Fruit fly (Drosophila melanogaster): Measurements from ENCODE around the gene CG6847.
A peak's percentile ranks its signal among the peaks of the same experiment; 100 is the strongest.

The CG6847 gene

dm6 chrX:17879211-17879897 lies 31.9 kb upstream of the CG6847 start:
- TF ChIP-seq CG32264 (GFP tag; optimal IDR thresholded peaks at IDR 0.05) (no peak), pan (optimal IDR thresholded peaks at IDR 0.05) (no peak), Sp1 (GFP tag; optimal IDR thresholded peaks at IDR 0.05) (peak; percentile 71), tai (GFP tag; optimal IDR thresholded peaks at IDR 0.05) (no peak), brk (GFP tag; optimal IDR thresholded peaks at IDR 0.05) (no peak), Myc (optimal IDR thresholded peaks at IDR 0.05) (no peak), sv (GFP tag; optimal IDR thresholded peaks at IDR 0.05) (no peak), usp (GFP tag; optimal IDR thresholded peaks at IDR 0.05) (no peak), Hr78 (GFP tag; optimal IDR thresholded peaks at IDR 0.05) (no peak), rgr (GFP tag; optimal IDR thresholded peaks at IDR 0.05) (peak; percentile 54), br (GFP tag; optimal IDR thresholded peaks at IDR 0.05) (peak; percentile 33), foxo (GFP tag; optimal IDR thresholded peaks at IDR 0.05) (peak in 1 of 2 experiments; percentile 62), Dfd (GFP tag; optimal IDR thresholded peaks at IDR 0.05) (no peak), Rel (GFP tag; optimal IDR thresholded peaks at IDR 0.05) (peak; percentile 41), Rel (tag; optimal IDR thresholded peaks at IDR 0.05) (no peak), Abd-B (GFP tag; optimal IDR thresholded peaks at IDR 0.05) (no peak), dmrt93B (GFP tag; optimal IDR thresholded peaks at IDR 0.05) (peak; percentile 49), jim (GFP tag; optimal IDR thresholded peaks at IDR 0.05) (no peak), GATAd (GFP tag; optimal IDR thresholded peaks at IDR 0.05) (no peak), psq (GFP tag; optimal IDR thresholded peaks at IDR 0.05) (peak; percentile 53), Jra (GFP tag; optimal IDR thresholded peaks at IDR 0.05) (peak; percentile 40), CG9705 (GFP tag; optimal IDR thresholded peaks at IDR 0.05) (peak; percentile 37), sage (GFP tag; optimal IDR thresholded peaks at IDR 0.05) (peak; percentile 41), HLH106 (tag; optimal IDR thresholded peaks at IDR 0.05) (peak; percentile 62), Mio (GFP tag; optimal IDR thresholded peaks at IDR 0.05) (no peak), lola (GFP tag; optimal IDR thresholded peaks at IDR 0.05) (no peak), CrebA (GFP tag; optimal IDR thresholded peaks at IDR 0.05; ENCODE audit: borderline replicate concordance) (peak; percentile 7), dsf (GFP tag; optimal IDR thresholded peaks at IDR 0.05; ENCODE audit: borderline replicate concordance) (no peak), Dif (GFP tag; optimal IDR thresholded peaks at IDR 0.05; ENCODE audit: partially characterized antibody) (no peak), dl (GFP tag; optimal IDR thresholded peaks at IDR 0.05; ENCODE audit: insufficient read depth in 1 of 2, partially characterized antibody in 2 of 2) (no peak), Vsx2 (GFP tag; optimal IDR thresholded peaks at IDR 0.05; ENCODE audit: partially characterized antibody) (no peak), woc (GFP tag; optimal IDR thresholded peaks at IDR 0.05) (peak; percentile 38), Hnf4 (GFP tag; optimal IDR thresholded peaks at IDR 0.05) (peak; percentile 42), fru (GFP tag; optimal IDR thresholded peaks at IDR 0.05) (peak; percentile 45), ey (GFP tag; optimal IDR thresholded peaks at IDR 0.05) (peak; percentile 34), N (GFP tag; optimal IDR thresholded peaks at IDR 0.05) (no peak), h (GFP tag; optimal IDR thresholded peaks at IDR 0.05) (peak; percentile 44), Hr83 (GFP tag; optimal IDR thresholded peaks at IDR 0.05; ENCODE audit: poor library complexity, severe bottlenecking) (no peak), OdsH (GFP tag; optimal IDR thresholded peaks at IDR 0.05) (peak; percentile 21)

DNA sequence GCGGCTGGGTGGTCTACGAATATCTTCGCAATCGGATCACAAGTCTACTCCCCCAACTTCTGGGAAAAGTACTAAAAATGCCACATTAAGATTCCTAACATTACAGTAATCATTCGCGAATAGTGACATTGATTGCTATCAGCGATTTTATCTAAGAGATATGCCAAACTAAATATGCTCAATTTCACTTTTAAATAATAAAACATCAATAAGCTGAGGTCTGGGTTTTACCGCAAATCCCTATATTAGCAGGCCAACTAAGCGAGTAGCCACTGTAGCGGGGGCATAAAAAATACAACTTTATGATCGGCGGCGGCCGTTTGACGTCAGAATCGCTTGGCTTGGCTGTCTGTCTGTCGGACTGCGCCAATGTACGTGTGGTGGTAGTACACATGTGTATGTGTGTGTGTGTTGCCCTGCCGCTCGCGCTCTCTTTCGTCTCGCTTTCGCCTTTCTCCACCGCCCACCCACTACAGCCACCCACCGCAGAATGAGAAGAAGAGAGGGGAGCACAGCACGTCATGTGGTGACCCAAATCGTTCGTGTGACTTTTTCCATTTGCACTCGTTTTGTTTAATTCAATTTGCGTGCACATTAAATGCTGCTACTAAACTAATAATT lies 30.9 kb upstream of the CG6847 start:
- TF ChIP-seq brk (GFP tag; optimal IDR thresholded peaks at IDR 0.05) (peak; percentile 80), jim (GFP tag; optimal IDR thresholded peaks at IDR 0.05) (peak; percentile 50), OdsH (GFP tag; optimal IDR thresholded peaks at IDR 0.05) (peak; percentile 96), Vsx2 (GFP tag; optimal IDR thresholded peaks at IDR 0.05; ENCODE audit: partially characterized antibody) (no peak), GATAd (GFP tag; optimal IDR thresholded peaks at IDR 0.05) (peak; percentile 84), br (GFP tag; optimal IDR thresholded peaks at IDR 0.05) (peak; percentile 97), Jra (GFP tag; optimal IDR thresholded peaks at IDR 0.05) (peak; percentile 93), CG9705 (GFP tag; optimal IDR thresholded peaks at IDR 0.05) (peak; percentile 86), dl (GFP tag; optimal IDR thresholded peaks at IDR 0.05; ENCODE audit: insufficient read depth in 1 of 2, partially characterized antibody in 2 of 2) (peak in 1 of 2 experiments; percentile 34), Hr83 (GFP tag; optimal IDR thresholded peaks at IDR 0.05; ENCODE audit: poor library complexity, severe bottlenecking) (peak; percentile 74), Dfd (GFP tag; optimal IDR thresholded peaks at IDR 0.05) (no peak), pan (optimal IDR thresholded peaks at IDR 0.05) (no peak), CG32264 (GFP tag; optimal IDR thresholded peaks at IDR 0.05) (peak; percentile 95), Dif (GFP tag; optimal IDR thresholded peaks at IDR 0.05; ENCODE audit: partially characterized antibody) (no peak), psq (GFP tag; optimal IDR thresholded peaks at IDR 0.05) (peak; percentile 92), woc (GFP tag; optimal IDR thresholded peaks at IDR 0.05) (peak; percentile 92), sage (GFP tag; optimal IDR thresholded peaks at IDR 0.05) (peak; percentile 57), Sp1 (GFP tag; optimal IDR thresholded peaks at IDR 0.05) (peak; percentile 96), ey (GFP tag; optimal IDR thresholded peaks at IDR 0.05) (peak; percentile 98), Rel (GFP tag; optimal IDR thresholded peaks at IDR 0.05) (peak; percentile 51), Rel (tag; optimal IDR thresholded peaks at IDR 0.05) (peak; percentile 89), Mio (GFP tag; optimal IDR thresholded peaks at IDR 0.05) (peak; percentile 84), dsf (GFP tag; optimal IDR thresholded peaks at IDR 0.05; ENCODE audit: borderline replicate concordance) (peak; percentile 80), foxo (GFP tag; optimal IDR thresholded peaks at IDR 0.05) (peak; percentile 92 to 98), tai (GFP tag; optimal IDR thresholded peaks at IDR 0.05) (peak; percentile 93), CrebA (GFP tag; optimal IDR thresholded peaks at IDR 0.05; ENCODE audit: borderline replicate concordance) (peak; percentile 83), sv (GFP tag; optimal IDR thresholded peaks at IDR 0.05) (peak; percentile 92), dmrt93B (GFP tag; optimal IDR thresholded peaks at IDR 0.05) (peak; percentile 89), Hnf4 (GFP tag; optimal IDR thresholded peaks at IDR 0.05) (peak; percentile 97), rgr (GFP tag; optimal IDR thresholded peaks at IDR 0.05) (peak; percentile 97), Abd-B (GFP tag; optimal IDR thresholded peaks at IDR 0.05) (no peak), fru (GFP tag; optimal IDR thresholded peaks at IDR 0.05) (peak; percentile 97), Myc (optimal IDR thresholded peaks at IDR 0.05) (no peak), Hr78 (GFP tag; optimal IDR thresholded peaks at IDR 0.05) (no peak), lola (GFP tag; optimal IDR thresholded peaks at IDR 0.05) (no peak), h (GFP tag; optimal IDR thresholded peaks at IDR 0.05) (peak; percentile 96), HLH106 (tag; optimal IDR thresholded peaks at IDR 0.05) (peak; percentile 97)
